Fruit fly (Drosophila melanogaster) whole organism, embryonic: ENCODE data around the gene Acsx4.

Source experiments
- CG7963 ChIP-seq: fragments of 200-800 bp; sonication (Bioruptor generic); IDR thresholded peaks from 3 replicates; pipeline ENCODE4 v1.3.6; 2022; ENCODE audit warnings: missing biosample characterization, missing genetic modification characterization; ENCODE audit not compliant: partially characterized antibody
- HmgZ ChIP-seq: fragments of 200-800 bp; sonication (Bioruptor generic); optimal IDR thresholded peaks from 2 replicates; lab custom pipeline; 2018; ENCODE audit warnings: missing biosample characterization, mild to moderate bottlenecking, missing genetic modification characterization
- Scr ChIP-seq: fragments of 200-800 bp; sonication (Bioruptor generic); IDR thresholded peaks from 2 replicates; pipeline ENCODE4 v1.3.6; 2022; ENCODE audit warnings: missing biosample characterization, missing genetic modification characterization; ENCODE audit not compliant: partially characterized antibody
- kay ChIP-seq: fragments of 200-800 bp; sonication (Bioruptor generic); optimal IDR thresholded peaks from 2 replicates; lab custom pipeline; 2016; ENCODE audit warnings: missing biosample characterization, missing genetic modification characterization
- sima ChIP-seq: fragments of 200-800 bp; sonication (Bioruptor generic); optimal IDR thresholded peaks from 2 replicates; lab custom pipeline; 2016; ENCODE audit warnings: missing biosample characterization, missing genetic modification characterization

dm6 chr3R:19777180-19777579, 6.1 kb upstream of the Acsx4 start, which contains the start of gene Acsx1R:
- TF ChIP-seq Scr (GFP tag; lab: Robert Waterston, UW), result no peak
- TF ChIP-seq CG7963 (GFP tag; lab: Robert Waterston, UW), result no peak
- no peak for TF ChIP-seq kay (GFP tag; lab: Kevin White, UChicago)
- TF ChIP-seq sima (GFP tag; lab: Kevin White, UChicago), result no peak
- TF ChIP-seq HmgZ (tag; lab: Kevin White, UChicago), result no peak
